Fruit fly (Drosophila melanogaster): ENCODE measurements around the gene CG31546.

- TF ChIP-seq CG9948 (tag; optimal IDR thresholded peaks at IDR 0.05) (peak; percentile 39), CG8301 (tag; optimal IDR thresholded peaks at IDR 0.05) (no peak), CG10348 (GFP tag; IDR thresholded peaks at IDR 0.05) (no peak), EcR (GFP tag; optimal IDR thresholded peaks at IDR 0.05) (no peak), fd96Ca (GFP tag; IDR thresholded peaks at IDR 0.05) (peak; percentile 73), CG14655 (GFP tag; optimal IDR thresholded peaks at IDR 0.05) (no peak), D1 (tag; optimal IDR thresholded peaks at IDR 0.05) (no peak), CG4496 (GFP tag; IDR thresholded peaks at IDR 0.05) (peak; percentile 58; the same call in 1 of the 3 replicates)
These were observed 28.9 kb downstream of the CG31546 start, which contains the start of gene asl for dm6 chr3R:5606477-5606876.

All from whole organism, pupa.